Worm (Caenorhabditis elegans) whole organism, early embryonic: ENCODE results near the gene ZC404.16.

Source experiments
- B0310.2 ChIP-seq: sonication (generic microtip); optimal IDR thresholded peaks from 2 replicates; lab custom pipeline; 2016; ENCODE audit warnings: mild to moderate bottlenecking, missing genetic modification characterization, missing compliant biosample characterization
- F13C5.2 ChIP-seq: sonication (generic microtip); optimal IDR thresholded peaks from 2 replicates; lab custom pipeline; 2017; ENCODE audit warnings: mild to moderate bottlenecking, missing genetic modification characterization, inconsistent platforms, missing compliant biosample characterization
- aly-1 ChIP-seq: sonication (generic microtip); optimal IDR thresholded peaks from 2 replicates; lab custom pipeline; 2016; ENCODE audit warnings: missing genetic modification characterization, missing compliant biosample characterization
- ama-1 ChIP-seq: fragments of 150-350 bp; optimal IDR thresholded peaks from 2 replicates; lab custom pipeline; 2014
- ceh-13 ChIP-seq: fragments of 200-800 bp; sonication (Bioruptor generic); optimal IDR thresholded peaks from 2 replicates; lab custom pipeline; 2018; ENCODE audit warnings: mild to moderate bottlenecking, missing genetic modification characterization, missing compliant biosample characterization
- ceh-36 ChIP-seq: sonication (generic microtip); optimal IDR thresholded peaks from 2 replicates; lab custom pipeline; 2016; ENCODE audit warnings: missing genetic modification characterization, inconsistent platforms, missing compliant biosample characterization
- ets-7 ChIP-seq: sonication (generic microtip); optimal IDR thresholded peaks from 2 replicates; lab custom pipeline; 2016; ENCODE audit warnings: missing genotype, missing genetic modification characterization, missing compliant biosample characterization
- flt-1 ChIP-seq: fragments of 200-800 bp; sonication (Bioruptor generic); IDR thresholded peaks from 2 replicates; pipeline ENCODE4 v1.3.6; 2022; ENCODE audit warnings: missing genetic modification characterization, missing compliant biosample characterization
- hmbx-1 ChIP-seq: sonication (generic microtip); optimal IDR thresholded peaks from 2 replicates; lab custom pipeline; 2016; ENCODE audit warnings: mild to moderate bottlenecking, missing genetic modification characterization, missing compliant biosample characterization
- hmg-4 ChIP-seq: fragments of 200-800 bp; sonication (Bioruptor generic); optimal IDR thresholded peaks from 2 replicates; lab custom pipeline; 2018; ENCODE audit warnings: mild to moderate bottlenecking, missing genetic modification characterization, missing compliant biosample characterization
- hnd-1 ChIP-seq: sonication (generic microtip); optimal IDR thresholded peaks from 2 replicates; lab custom pipeline; 2016; ENCODE audit warnings: missing genetic modification characterization, missing compliant biosample characterization
- pes-1 ChIP-seq: fragments of 200-800 bp; sonication (Bioruptor generic); IDR thresholded peaks from 2 replicates; pipeline ENCODE4 v1.3.6; 2022; ENCODE audit warnings: missing genetic modification reagents, missing genetic modification characterization, missing compliant biosample characterization
- scrt-1 ChIP-seq: fragments of 200-800 bp; sonication (Bioruptor generic); IDR thresholded peaks from 2 replicates; pipeline ENCODE4 v1.3.6; 2022; ENCODE audit warnings: missing genetic modification characterization, missing compliant biosample characterization
- sea-1 ChIP-seq: fragments of 200-800 bp; sonication (Bioruptor generic); conservative IDR thresholded peaks from 2 replicates; pipeline ENCODE4 v1.3.6; 2022; ENCODE audit warnings: missing genetic modification characterization, missing compliant biosample characterization
- tbx-11 ChIP-seq: fragments of 200-800 bp; sonication (Bioruptor generic); IDR thresholded peaks from 2 replicates; pipeline ENCODE4 v1.3.6; 2022; ENCODE audit warnings: missing genetic modification characterization, missing compliant biosample characterization
- tbx-37 ChIP-seq: fragments of 200-800 bp; sonication (Bioruptor generic); conservative IDR thresholded peaks from 2 replicates; pipeline ENCODE4 v1.3.6; 2022; ENCODE audit warnings: missing genetic modification reagents, missing genetic modification characterization, missing compliant biosample characterization
- tra-4 ChIP-seq: sonication (generic microtip); optimal IDR thresholded peaks from 2 replicates; lab custom pipeline; 2017; ENCODE audit warnings: missing genetic modification characterization, missing compliant biosample characterization

Gene ZC404.16

DNA sequence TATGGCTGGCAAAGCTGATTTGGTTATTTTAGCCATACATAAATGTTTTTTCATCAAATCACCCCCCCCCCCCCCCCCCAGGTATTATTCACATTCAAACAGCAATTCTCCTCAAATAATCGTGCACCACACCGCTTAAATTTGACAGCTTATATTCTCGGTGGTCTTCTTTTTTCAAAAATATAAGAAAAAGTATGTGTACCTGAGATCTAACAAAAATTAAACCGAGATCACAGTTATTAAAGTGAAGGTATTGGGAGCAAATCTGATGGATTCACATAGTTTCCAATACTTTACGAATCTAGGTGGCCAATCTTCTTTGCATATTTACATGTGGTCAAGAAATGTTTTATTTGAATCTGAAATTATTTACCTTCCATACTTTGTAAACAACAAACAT lies 6.5 kb upstream of the ZC404.16 start, which contains the start of gene ZC404.15:
ZC404.15 (plus strand) TSS at position 301 of the 400 bp plus-strand sequence.
- TF ChIP-seq flt-1: no peak
- TF ChIP-seq tbx-37 (GFP tag; lab: Robert Waterston, UW): no peak
- TF ChIP-seq pes-1: no peak
- no peak for TF ChIP-seq B0310.2 (tag; lab: Kevin White, UChicago)
- TF ChIP-seq scrt-1 (GFP tag; lab: Robert Waterston, UW): no peak

DNA sequence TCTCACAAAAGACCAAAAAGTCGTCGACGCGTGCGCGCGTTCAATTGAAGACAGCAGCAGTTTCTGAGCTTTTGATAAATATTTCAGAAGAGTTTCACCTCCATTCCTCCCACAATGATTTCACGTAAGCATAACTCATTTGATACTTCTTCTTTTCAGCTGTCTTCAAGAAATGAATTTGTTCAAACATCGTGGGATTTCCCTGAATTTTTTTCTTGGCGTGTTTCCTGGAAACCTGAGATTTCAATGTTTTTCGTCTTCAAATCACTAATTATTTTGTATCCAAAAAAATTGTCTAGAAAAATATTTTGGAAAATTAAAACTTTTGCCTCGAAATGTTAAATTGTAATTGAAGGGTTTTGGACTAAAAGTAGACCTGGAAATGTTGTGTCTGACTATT lies 4.8 kb upstream of the ZC404.16 start:
- TF ChIP-seq pes-1: no peak
- no peak for TF ChIP-seq ets-7
- no peak for TF ChIP-seq F13C5.2 (tag; lab: Kevin White, UChicago)
- no peak for TF ChIP-seq tbx-11
- no peak for TF ChIP-seq ceh-36 (tag; lab: Kevin White, UChicago)
- TF ChIP-seq scrt-1 (GFP tag; lab: Robert Waterston, UW): no peak
- no peak for TF ChIP-seq B0310.2 (tag; lab: Kevin White, UChicago)
- no peak for TF ChIP-seq flt-1
- no peak for TF ChIP-seq tra-4 (tag; lab: Kevin White, UChicago)
- no peak for TF ChIP-seq aly-1 (tag; lab: Kevin White, UChicago)
- TF ChIP-seq sea-1 (GFP tag; lab: Robert Waterston, UW): no peak
- no peak for TF ChIP-seq ama-1
- no peak for TF ChIP-seq hmbx-1

DNA sequence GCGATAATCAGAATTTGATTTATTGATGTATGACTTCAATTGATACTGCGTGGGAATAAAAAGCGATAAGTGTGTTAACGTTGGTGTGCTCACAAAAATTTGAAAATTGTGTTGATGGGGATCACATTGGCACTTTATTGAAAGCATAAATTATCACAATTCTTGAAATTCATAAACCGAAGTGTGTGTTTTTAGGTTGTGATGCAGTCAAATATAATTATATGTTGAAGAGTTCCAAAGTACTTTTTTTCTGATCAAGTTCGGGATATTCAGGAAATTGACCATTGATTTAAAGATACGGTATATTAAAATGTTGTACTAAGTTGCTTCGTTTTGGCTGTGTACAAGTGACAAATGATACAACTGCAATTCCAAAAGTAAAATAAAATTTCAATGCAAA lies 2.1 kb upstream of the ZC404.16 start, which contains the start of gene srh-28:
srh-28 (minus strand) TSS at position 101 of the 400 bp plus-strand sequence.
- TF ChIP-seq F13C5.2 (tag; lab: Kevin White, UChicago) (no peak), aly-1 (tag; lab: Kevin White, UChicago) (no peak), ama-1 (no peak), hmbx-1 (no peak), sea-1 (GFP tag; lab: Robert Waterston, UW) (no peak), ceh-13 (no peak), hmg-4 (no peak), tbx-11 (no peak), pes-1 (no peak), hnd-1 (tag; lab: Kevin White, UChicago) (no peak), ets-7 (no peak), tra-4 (tag; lab: Kevin White, UChicago) (no peak), B0310.2 (tag; lab: Kevin White, UChicago) (no peak), ceh-36 (tag; lab: Kevin White, UChicago) (no peak), flt-1 (no peak), scrt-1 (GFP tag; lab: Robert Waterston, UW) (no peak), tbx-37 (GFP tag; lab: Robert Waterston, UW) (no peak)

DNA sequence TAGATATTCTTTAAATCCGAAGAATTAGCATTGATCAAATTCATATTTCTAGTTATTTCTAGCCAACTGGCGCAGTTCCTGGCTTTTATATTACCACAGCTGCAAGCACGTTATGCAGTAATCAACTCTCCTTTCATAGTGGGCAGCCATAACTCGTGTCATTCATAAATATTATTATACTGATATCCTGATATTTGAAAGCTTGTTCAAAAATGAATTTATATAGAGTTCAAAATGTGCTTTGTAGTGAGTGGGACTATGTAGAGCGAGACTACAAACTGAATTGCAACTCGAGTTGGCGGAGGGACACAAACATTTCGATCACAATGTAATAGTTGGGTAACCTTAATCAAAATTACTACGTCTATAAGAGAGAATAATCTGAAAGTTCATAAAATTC lies 2.0 kb downstream of the ZC404.16 start, which contains the start of gene srh-30:
srh-30 (minus strand) TSS at position 101 of the 400 bp plus-strand sequence.
- TF ChIP-seq scrt-1 (GFP tag; lab: Robert Waterston, UW): no peak
- no peak for TF ChIP-seq hnd-1 (tag; lab: Kevin White, UChicago)
- no peak for TF ChIP-seq flt-1
- TF ChIP-seq hmg-4: no peak
- TF ChIP-seq ceh-36 (tag; lab: Kevin White, UChicago): no peak
- TF ChIP-seq tbx-37 (GFP tag; lab: Robert Waterston, UW): no peak
- TF ChIP-seq ama-1: no peak
- TF ChIP-seq ets-7: no peak

DNA sequence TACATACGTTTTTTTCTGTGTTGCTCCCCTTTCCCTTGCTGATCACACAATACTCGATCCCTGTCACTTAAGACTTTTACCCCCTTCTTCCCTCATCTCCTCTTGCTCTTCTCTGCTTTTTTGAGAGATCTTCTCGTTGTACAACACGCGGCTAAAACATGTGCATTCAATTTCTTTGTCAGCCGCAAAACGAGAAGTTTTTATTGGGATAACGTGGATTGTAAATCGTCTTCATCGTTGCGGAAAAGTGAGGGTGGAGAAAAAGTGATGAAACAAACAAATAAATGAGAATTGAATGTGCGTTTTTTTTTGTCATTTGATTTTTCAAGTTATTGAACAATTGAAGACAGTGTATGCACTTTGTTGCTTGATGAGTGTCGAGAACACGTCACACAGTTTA lies 4.2 kb downstream of the ZC404.16 start:
- TF ChIP-seq hnd-1 (tag; lab: Kevin White, UChicago) (no peak), B0310.2 (tag; lab: Kevin White, UChicago) (no peak), tbx-37 (GFP tag; lab: Robert Waterston, UW) (no peak), aly-1 (tag; lab: Kevin White, UChicago) (no peak), ama-1 (no peak), ets-7 (no peak)

DNA sequence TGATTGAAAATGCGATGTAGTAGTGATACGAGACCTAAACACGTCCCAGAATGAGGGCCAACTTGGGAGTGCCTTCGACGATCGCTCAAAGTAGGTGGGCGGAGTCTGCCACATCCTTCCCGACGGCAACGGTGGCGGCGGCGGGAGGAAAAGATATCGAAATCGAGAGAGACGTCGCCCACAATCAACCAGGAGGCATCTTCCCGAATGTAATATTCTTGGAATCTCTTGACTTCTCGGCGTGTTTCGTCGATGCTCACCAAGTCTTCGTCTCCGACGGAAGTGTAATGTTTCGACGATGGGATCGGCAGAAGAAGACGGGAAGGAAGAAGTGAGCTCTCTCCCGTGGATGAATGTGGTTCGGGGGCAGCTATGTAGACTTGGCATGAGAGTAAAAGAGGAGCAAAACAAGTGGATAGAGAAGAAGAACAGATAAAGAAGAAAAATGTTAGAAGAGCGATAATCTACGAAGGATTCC lies 5.1 kb downstream of the ZC404.16 start, which contains the start of the genes T25F10.1 and clik-1:
T25F10.1 (plus strand) TSS at position 51 of the 478 bp plus-strand sequence.
clik-1 (minus strand) TSS at position 281 of the 478 bp plus-strand sequence.
- no peak for TF ChIP-seq tra-4 (tag; lab: Kevin White, UChicago)
- no peak for TF ChIP-seq tbx-11
- no peak for TF ChIP-seq ama-1
- TF ChIP-seq F13C5.2 (tag; lab: Kevin White, UChicago): no peak
- TF ChIP-seq tbx-37 (GFP tag; lab: Robert Waterston, UW): no peak
- TF ChIP-seq hmbx-1: no peak
- TF ChIP-seq ceh-13: no peak
- TF ChIP-seq ceh-36 (tag; lab: Kevin White, UChicago): no peak
- no peak for TF ChIP-seq hnd-1 (tag; lab: Kevin White, UChicago)
- TF ChIP-seq ets-7: no peak
- TF ChIP-seq aly-1 (tag; lab: Kevin White, UChicago): no peak
- no peak for TF ChIP-seq B0310.2 (tag; lab: Kevin White, UChicago)
- TF ChIP-seq pes-1: no peak
- no peak for TF ChIP-seq flt-1
- TF ChIP-seq sea-1 (GFP tag; lab: Robert Waterston, UW): no peak

DNA sequence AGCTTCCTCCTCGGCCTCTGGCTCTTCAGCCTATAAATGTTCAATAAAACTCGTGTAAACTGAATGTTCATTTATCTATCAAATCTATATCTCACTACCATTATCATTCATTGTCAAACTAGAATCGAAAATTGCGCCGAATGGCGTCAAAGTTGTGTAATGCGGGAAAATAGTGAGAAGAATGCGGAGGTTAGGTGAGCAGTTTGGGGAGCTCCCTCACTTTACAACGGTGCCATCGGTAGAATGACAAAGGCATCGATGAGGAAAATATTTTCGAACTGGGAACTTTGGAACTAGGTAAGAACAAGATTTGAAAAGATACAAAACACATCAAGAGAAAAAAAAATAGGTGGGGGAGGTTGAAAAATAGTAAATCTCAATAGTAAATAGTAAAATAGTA lies 6.1 kb downstream of the ZC404.16 start:
- TF ChIP-seq sea-1 (GFP tag; lab: Robert Waterston, UW) (no peak), ceh-13 (no peak), aly-1 (tag; lab: Kevin White, UChicago) (no peak), ceh-36 (tag; lab: Kevin White, UChicago) (no peak), tbx-11 (no peak), hmg-4 (no peak), ets-7 (no peak)

DNA sequence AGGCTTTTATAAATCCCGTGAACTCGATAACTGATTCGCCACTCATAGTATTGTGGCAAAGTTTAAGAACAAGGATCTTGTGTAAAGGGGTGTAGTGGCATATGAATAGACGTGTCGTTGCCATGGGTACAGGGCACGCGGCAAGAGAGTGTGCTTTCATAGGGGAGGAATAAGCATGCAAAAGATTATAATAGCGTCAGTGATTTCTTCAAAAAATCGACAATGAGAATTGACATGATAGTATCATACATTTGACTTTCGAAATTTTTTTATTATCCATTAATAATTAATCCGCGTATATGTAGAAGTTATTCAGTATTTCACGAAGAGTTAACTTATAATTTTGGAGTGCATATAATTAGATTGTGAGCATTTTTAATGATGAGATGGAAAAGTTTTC lies 8.7 kb downstream of the ZC404.16 start, which contains the start of gene bbs-8:
bbs-8 (minus strand) TSS at position 101 of the 400 bp plus-strand sequence.
- TF ChIP-seq flt-1: no peak
- no peak for TF ChIP-seq tra-4 (tag; lab: Kevin White, UChicago)
- TF ChIP-seq ets-7: no peak
- TF ChIP-seq ceh-13: no peak
- no peak for TF ChIP-seq F13C5.2 (tag; lab: Kevin White, UChicago)
- TF ChIP-seq hmbx-1: no peak
- TF ChIP-seq aly-1 (tag; lab: Kevin White, UChicago): no peak
- TF ChIP-seq hnd-1 (tag; lab: Kevin White, UChicago): no peak
- no peak for TF ChIP-seq ama-1
- no peak for TF ChIP-seq tbx-37 (GFP tag; lab: Robert Waterston, UW)
- TF ChIP-seq pes-1: no peak
- no peak for TF ChIP-seq B0310.2 (tag; lab: Kevin White, UChicago)
- TF ChIP-seq hmg-4: no peak
- no peak for TF ChIP-seq scrt-1 (GFP tag; lab: Robert Waterston, UW)
- no peak for TF ChIP-seq ceh-36 (tag; lab: Kevin White, UChicago)
- TF ChIP-seq tbx-11: no peak
